Fruit fly (Drosophila melanogaster) whole organism, adult: ENCODE results near the gene scaf6.

Experiments used
- CG11617 ChIP-seq: fragments of 200-800 bp; sonication (Bioruptor generic); optimal IDR thresholded peaks from 2 replicates; lab custom pipeline; 2017; ENCODE audit warnings: mild to moderate bottlenecking, missing biosample characterization, missing genetic modification reagents, missing genetic modification characterization
- CG5204 ChIP-seq: fragments of 200-800 bp; sonication (Bioruptor generic); optimal IDR thresholded peaks from 2 replicates; lab custom pipeline; 2016; ENCODE audit warnings: missing biosample characterization, missing genetic modification characterization
- CG7045 ChIP-seq: fragments of 200-800 bp; sonication (Bioruptor generic); optimal IDR thresholded peaks from 2 replicates; lab custom pipeline; 2017; ENCODE audit warnings: missing biosample characterization, mild to moderate bottlenecking, missing genetic modification characterization
- Crg-1 ChIP-seq: fragments of 200-800 bp; sonication (Bioruptor generic); optimal IDR thresholded peaks from 2 replicates; lab custom pipeline; 2016; ENCODE audit warnings: missing biosample characterization, missing genetic modification characterization
- Mnt ChIP-seq: fragments of 200-800 bp; sonication (Bioruptor generic); optimal IDR thresholded peaks from 2 replicates; lab custom pipeline; 2016; ENCODE audit warnings: missing biosample characterization, mild to moderate bottlenecking, missing genetic modification characterization
- bab1 ChIP-seq: fragments of 200-800 bp; sonication (Bioruptor generic); optimal IDR thresholded peaks from 3 replicates; lab custom pipeline; 2019; ENCODE audit warnings: missing biosample characterization, mild to moderate bottlenecking, missing genetic modification characterization, moderate library complexity
- pad ChIP-seq: fragments of 200-800 bp; sonication (Bioruptor generic); optimal IDR thresholded peaks from 3 replicates; lab custom pipeline; 2017; ENCODE audit warnings: missing biosample characterization, missing genetic modification characterization, mild to moderate bottlenecking, moderate library complexity, missing genetic modification reagents

dm6 chr3L:17009715-17010491 lies 32.5 kb downstream of the scaf6 start:
- TF ChIP-seq bab1 (GFP tag; lab: Kevin White, UChicago) (peak; percentile 74), Crg-1 (GFP tag; lab: Kevin White, UChicago) (peak; percentile 2), CG5204 (GFP tag; lab: Kevin White, UChicago) (peak; percentile 53), Mnt (GFP tag; lab: Kevin White, UChicago) (peak; percentile 92), CG11617 (GFP tag; lab: Kevin White, UChicago) (peak; percentile 28), CG7045 (peak; percentile 53), pad (GFP tag; lab: Kevin White, UChicago) (peak; percentile 91)
